Fruit fly (Drosophila melanogaster) whole organism, embryonic: ENCODE measurements around the gene CG42258.

ENCODE experiments used
- Aef1 ChIP-seq: fragments of 200-800 bp; sonication (Bioruptor generic); IDR thresholded peaks from 3 replicates; pipeline ENCODE4 v1.3.6; 2022; ENCODE audit warnings: missing biosample characterization, missing genetic modification characterization
- Atf-2 ChIP-seq: fragments of 200-800 bp; sonication (Bioruptor generic); optimal IDR thresholded peaks from 2 replicates; lab custom pipeline; 2016; ENCODE audit warnings: missing biosample characterization, missing genetic modification characterization
- Atf3 ChIP-seq: fragments of 200-800 bp; sonication (Bioruptor generic); optimal IDR thresholded peaks from 3 replicates; lab custom pipeline; 2016; ENCODE audit warnings: missing biosample characterization, missing genetic modification characterization
- Blimp-1 ChIP-seq: fragments of 200-800 bp; sonication (Bioruptor generic); optimal IDR thresholded peaks from 3 replicates; lab custom pipeline; 2018; ENCODE audit warnings: missing biosample characterization, missing genetic modification characterization, mild to moderate bottlenecking, moderate library complexity, missing genetic modification reagents
- BtbVII ChIP-seq: fragments of 200-800 bp; sonication (Bioruptor generic); optimal IDR thresholded peaks from 3 replicates; lab custom pipeline; 2017; ENCODE audit warnings: missing biosample characterization, mild to moderate bottlenecking, missing genetic modification characterization
- CG10147 ChIP-seq: fragments of 200-800 bp; sonication (Bioruptor generic); optimal IDR thresholded peaks from 2 replicates; lab custom pipeline; 2019; ENCODE audit warnings: missing biosample characterization, mild to moderate bottlenecking, missing genetic modification characterization, moderate library complexity
- CG11398 ChIP-seq: fragments of 200-800 bp; sonication (Bioruptor generic); optimal IDR thresholded peaks from 2 replicates; lab custom pipeline; 2016; ENCODE audit warnings: missing biosample characterization, missing genetic modification characterization
- CG11504 ChIP-seq: fragments of 200-800 bp; sonication (Bioruptor generic); optimal IDR thresholded peaks from 3 replicates; lab custom pipeline; 2019; ENCODE audit warnings: missing biosample characterization, mild to moderate bottlenecking, missing genetic modification characterization, moderate library complexity
- CG11695 ChIP-seq: fragments of 200-800 bp; sonication (Bioruptor generic); IDR thresholded peaks from 3 replicates; pipeline ENCODE4 v1.3.6; 2022; ENCODE audit warnings: missing biosample characterization, missing genetic modification characterization
- CG12299 ChIP-seq: fragments of 200-800 bp; sonication (Bioruptor generic); optimal IDR thresholded peaks from 2 replicates; lab custom pipeline; 2018; ENCODE audit warnings: missing biosample characterization, mild to moderate bottlenecking, missing genetic modification characterization
- CG12659 ChIP-seq: fragments of 200-800 bp; sonication (Bioruptor generic); optimal IDR thresholded peaks from 3 replicates; lab custom pipeline; 2017; ENCODE audit warnings: mild to moderate bottlenecking, missing biosample characterization, missing genetic modification reagents, missing genetic modification characterization
- CG12769 ChIP-seq: fragments of 200-800 bp; sonication (Bioruptor generic); optimal IDR thresholded peaks from 2 replicates; lab custom pipeline; 2019; ENCODE audit warnings: missing biosample characterization, mild to moderate bottlenecking, missing genetic modification characterization, moderate library complexity
- CG15696 ChIP-seq: fragments of 200-800 bp; sonication (Bioruptor generic); optimal IDR thresholded peaks from 2 replicates; lab custom pipeline; 2019; ENCODE audit warnings: missing biosample characterization, mild to moderate bottlenecking, missing genetic modification characterization, moderate library complexity
- CG32767 ChIP-seq: fragments of 200-800 bp; sonication (Bioruptor generic); IDR thresholded peaks from 2 replicates; pipeline ENCODE4 v1.3.6; 2022; ENCODE audit warnings: missing biosample characterization, missing genetic modification characterization
- CG33213 ChIP-seq: fragments of 200-800 bp; sonication (Bioruptor generic); optimal IDR thresholded peaks from 3 replicates; lab custom pipeline; 2016; ENCODE audit warnings: missing biosample characterization, missing genetic modification characterization
- CG4282 ChIP-seq: fragments of 200-800 bp; sonication (Bioruptor generic); optimal IDR thresholded peaks from 2 replicates; lab custom pipeline; 2016; ENCODE audit warnings: missing biosample characterization, missing genetic modification characterization
- CG4328 ChIP-seq: fragments of 200-800 bp; sonication (Bioruptor generic); optimal IDR thresholded peaks from 3 replicates; lab custom pipeline; 2017; ENCODE audit warnings: missing biosample characterization, missing genetic modification reagents, missing genetic modification characterization
- CG7786 ChIP-seq: fragments of 200-800 bp; sonication (Bioruptor generic); optimal IDR thresholded peaks from 2 replicates; lab custom pipeline; 2016; ENCODE audit warnings: missing biosample characterization, missing genetic modification characterization
- CG7987 ChIP-seq: fragments of 200-800 bp; sonication (Bioruptor generic); optimal IDR thresholded peaks from 2 replicates; lab custom pipeline; 2018; ENCODE audit warnings: missing biosample characterization, mild to moderate bottlenecking, missing genetic modification characterization, moderate library complexity
- CG9215 ChIP-seq: fragments of 200-800 bp; sonication (Bioruptor generic); IDR thresholded peaks from 2 replicates; pipeline ENCODE4 v1.3.6; 2022; ENCODE audit warnings: missing biosample characterization, missing genetic modification characterization
- CG9609 ChIP-seq: fragments of 200-800 bp; sonication (Bioruptor generic); optimal IDR thresholded peaks from 3 replicates; lab custom pipeline; 2016; ENCODE audit warnings: missing biosample characterization, missing genetic modification characterization
- CG9797 ChIP-seq: fragments of 200-800 bp; sonication (Bioruptor generic); optimal IDR thresholded peaks from 3 replicates; lab custom pipeline; 2018; ENCODE audit warnings: missing biosample characterization, mild to moderate bottlenecking, missing genetic modification characterization
- CTCF ChIP-seq: fragments of 200-800 bp; sonication (Bioruptor generic); optimal IDR thresholded peaks from 2 replicates; lab custom pipeline; 2017; ENCODE audit warnings: missing biosample characterization, mild to moderate bottlenecking, missing genetic modification characterization, moderate library complexity
- Dek ChIP-seq: fragments of 200-800 bp; sonication (Bioruptor generic); optimal IDR thresholded peaks from 3 replicates; lab custom pipeline; 2019; ENCODE audit warnings: missing biosample characterization, mild to moderate bottlenecking, missing genetic modification characterization, moderate library complexity
- Drgx ChIP-seq: fragments of 200-800 bp; sonication (Bioruptor generic); IDR thresholded peaks from 2 replicates; pipeline ENCODE4 v1.3.6; 2022; ENCODE audit warnings: missing biosample characterization, missing genetic modification characterization
- Hand ChIP-seq: fragments of 200-800 bp; sonication (Bioruptor generic); optimal IDR thresholded peaks from 2 replicates; lab custom pipeline; 2017; ENCODE audit warnings: mild to moderate bottlenecking, missing biosample characterization, missing genetic modification reagents, missing genetic modification characterization
- Kr ChIP-seq: fragments of 200-800 bp; sonication (Bioruptor generic); optimal IDR thresholded peaks from 2 replicates; lab custom pipeline; 2017; ENCODE audit warnings: missing biosample characterization, mild to moderate bottlenecking, missing genetic modification characterization
- Nf-YB ChIP-seq: fragments of 200-800 bp; sonication (Bioruptor generic); optimal IDR thresholded peaks from 3 replicates; lab custom pipeline; 2019; ENCODE audit warnings: missing biosample characterization, mild to moderate bottlenecking, missing genetic modification characterization, moderate library complexity
- Nf-YC ChIP-seq: fragments of 200-800 bp; optimal IDR thresholded peaks from 3 replicates; lab custom pipeline; 2019; ENCODE audit warnings: missing biosample characterization, mild to moderate bottlenecking, missing genetic modification characterization, moderate library complexity
- Opbp ChIP-seq: fragments of 200-800 bp; sonication (Bioruptor generic); IDR thresholded peaks from 3 replicates; pipeline ENCODE4 v1.3.6; 2022; ENCODE audit warnings: missing biosample characterization, missing genetic modification characterization; ENCODE audit not compliant: partially characterized antibody
- PHDP ChIP-seq: fragments of 200-800 bp; sonication (Bioruptor generic); optimal IDR thresholded peaks from 3 replicates; lab custom pipeline; 2018; ENCODE audit warnings: missing biosample characterization, mild to moderate bottlenecking, missing genetic modification characterization, moderate library complexity
- Scr ChIP-seq: fragments of 200-800 bp; sonication (Bioruptor generic); IDR thresholded peaks from 2 replicates; pipeline ENCODE4 v1.3.6; 2022; ENCODE audit warnings: missing biosample characterization, missing genetic modification characterization; ENCODE audit not compliant: partially characterized antibody
- Sox102F ChIP-seq: fragments of 200-800 bp; sonication (Bioruptor generic); optimal IDR thresholded peaks from 2 replicates; lab custom pipeline; 2018; ENCODE audit warnings: missing biosample characterization, mild to moderate bottlenecking, missing genetic modification characterization, moderate library complexity
- ara ChIP-seq: fragments of 200-800 bp; sonication (Bioruptor generic); IDR thresholded peaks from 2 replicates; pipeline ENCODE4 v1.3.6; 2022; ENCODE audit warnings: missing biosample characterization, missing genetic modification characterization
- dysf ChIP-seq: fragments of 200-800 bp; sonication (Bioruptor generic); IDR thresholded peaks from 3 replicates; pipeline ENCODE4 v1.3.6; 2022; ENCODE audit warnings: missing biosample characterization, missing genetic modification characterization
- ewg ChIP-seq: fragments of 200-800 bp; sonication (Bioruptor generic); optimal IDR thresholded peaks from 3 replicates; lab custom pipeline; 2017; ENCODE audit warnings: mild to moderate bottlenecking, missing biosample characterization, missing genetic modification reagents, missing genetic modification characterization
- gsb ChIP-seq: fragments of 200-800 bp; sonication (Bioruptor generic); IDR thresholded peaks from 2 replicates; pipeline ENCODE4 v1.3.6; 2022; ENCODE audit warnings: missing biosample characterization, missing genetic modification characterization
- gt ChIP-seq: fragments of 200-800 bp; sonication (Bioruptor generic); IDR thresholded peaks from 2 replicates; pipeline ENCODE4 v1.3.6; 2022; ENCODE audit warnings: missing biosample characterization, missing genetic modification characterization
- hth ChIP-seq: fragments of >200 bp; optimal IDR thresholded peaks from 2 replicates; lab custom pipeline; 2017; ENCODE audit warnings: inconsistent platforms
- inv ChIP-seq: fragments of 200-800 bp; sonication (Bioruptor generic); IDR thresholded peaks from 2 replicates; pipeline ENCODE4 v1.3.6; 2022; ENCODE audit warnings: missing biosample characterization, missing genetic modification characterization; ENCODE audit not compliant: partially characterized antibody
- lilli ChIP-seq: fragments of 200-800 bp; sonication (Bioruptor generic); optimal IDR thresholded peaks from 3 replicates; lab custom pipeline; 2016; ENCODE audit warnings: missing biosample characterization, missing genetic modification characterization
- mam ChIP-seq: fragments of 200-800 bp; sonication (Bioruptor generic); optimal IDR thresholded peaks from 3 replicates; lab custom pipeline; 2016; ENCODE audit warnings: missing biosample characterization, missing genetic modification characterization
- nau ChIP-seq: fragments of 200-800 bp; sonication (Bioruptor generic); optimal IDR thresholded peaks from 3 replicates; lab custom pipeline; 2017; ENCODE audit warnings: missing biosample characterization, mild to moderate bottlenecking, missing genetic modification characterization, missing genetic modification reagents
- org-1 ChIP-seq: fragments of 200-800 bp; sonication (Bioruptor generic); optimal IDR thresholded peaks from 2 replicates; lab custom pipeline; 2017; ENCODE audit warnings: missing biosample characterization, missing genetic modification characterization
- otp ChIP-seq: fragments of 200-800 bp; sonication (Bioruptor generic); IDR thresholded peaks from 3 replicates; pipeline ENCODE4, ENCODE4 v1.3.6; 2022; ENCODE audit warnings: missing biosample characterization, missing genetic modification characterization
- pan ChIP-seq, 4 experiments: fragments of >200 bp in 3 of 4; fragments of 200-800 bp in 1 of 4; sonication (Bioruptor generic) in 1 of 4; optimal IDR thresholded peaks in 3 of 4; IDR thresholded peaks in 1 of 4; 2 replicates each; pipeline versions ENCODE4 v1.3.6 to Lab custom; 2017 to 2022; ENCODE audit warnings: missing biosample characterization in 2 of 4, missing genetic modification characterization in 2 of 4, mixed read lengths in 1 of 4
- pb ChIP-seq: fragments of 200-800 bp; sonication (Bioruptor generic); optimal IDR thresholded peaks from 3 replicates; lab custom pipeline; 2016; ENCODE audit warnings: missing biosample characterization, missing genetic modification characterization
- stwl ChIP-seq: fragments of 200-800 bp; sonication (Bioruptor generic); optimal IDR thresholded peaks from 3 replicates; lab custom pipeline; 2018; ENCODE audit warnings: missing biosample characterization, mild to moderate bottlenecking, missing genetic modification characterization, moderate library complexity
- trem ChIP-seq: fragments of 200-800 bp; optimal IDR thresholded peaks from 3 replicates; lab custom pipeline; 2019; ENCODE audit warnings: missing biosample characterization, mild to moderate bottlenecking, missing genetic modification characterization, moderate library complexity
- vfl ChIP-seq: fragments of 200-800 bp; sonication (Bioruptor generic); optimal IDR thresholded peaks from 2 replicates; lab custom pipeline; 2016; ENCODE audit warnings: missing biosample characterization, missing genetic modification characterization
- vvl ChIP-seq: fragments of 200-800 bp; sonication (Bioruptor generic); IDR thresholded peaks from 2 replicates; pipeline ENCODE4 v1.3.6; 2022; ENCODE audit warnings: missing biosample characterization, missing genetic modification characterization

CG42258 gene

DNA sequence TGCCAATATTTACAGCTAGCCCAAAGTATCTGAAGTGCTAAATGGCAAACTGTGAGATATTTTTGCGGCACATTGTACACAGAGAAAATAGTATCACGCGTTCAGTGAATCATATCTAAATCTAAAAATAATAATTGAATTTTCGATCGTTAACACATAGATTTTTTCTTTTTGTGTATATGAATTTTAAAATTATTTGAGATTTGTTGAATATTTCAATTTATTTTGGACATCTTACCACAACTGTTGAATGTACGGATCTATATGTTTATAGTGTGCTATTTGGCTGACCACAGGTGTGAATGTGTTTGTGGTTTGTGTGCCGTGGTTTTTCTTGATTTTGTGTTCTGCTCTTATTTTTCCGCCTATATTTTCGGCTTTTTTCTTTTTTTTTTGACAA lies 6.5 kb downstream of the CG42258 start (continued):
- TF ChIP-seq Hand (GFP tag; lab: Kevin White, UChicago) (no peak), CG11398 (GFP tag; lab: Kevin White, UChicago) (peak; percentile 19), CG9797 (GFP tag; lab: Kevin White, UChicago) (no peak), Nf-YC (tag; lab: Kevin White, UChicago) (no peak), CG4282 (GFP tag; lab: Kevin White, UChicago) (no peak), CG12299 (tag; lab: Kevin White, UChicago) (no peak), lilli (GFP tag; lab: Kevin White, UChicago) (peak; percentile 67), Opbp (GFP tag; lab: Robert Waterston, UW) (no peak), pan (optimal IDR thresholded peaks at IDR 0.05; lab: Kevin White, UChicago) (no peak), pan (GFP tag; optimal IDR thresholded peaks at IDR 0.05 in 1 of 2, IDR thresholded peaks at IDR 0.05 in 1 of 2) (peak in 1 of 2 experiments; percentile 47), ewg (no peak), CG9609 (GFP tag; lab: Kevin White, UChicago) (peak; percentile 35), CG12769 (tag; lab: Kevin White, UChicago) (no peak), PHDP (tag; lab: Kevin White, UChicago) (peak; percentile 58), ara (no peak), CG4328 (GFP tag; lab: Kevin White, UChicago) (no peak), nau (GFP tag; lab: Kevin White, UChicago) (peak; percentile 23), CG33213 (GFP tag; lab: Kevin White, UChicago) (peak; percentile 27), CG9215 (peak; percentile 24; the same call in 1 of the 2 replicates), Blimp-1 (peak; percentile 46), CG12659 (GFP tag; lab: Kevin White, UChicago) (peak; percentile 67), CG10147 (GFP tag; lab: Kevin White, UChicago) (peak; percentile 40), mam (peak; percentile 62), BtbVII (GFP tag; lab: Kevin White, UChicago) (peak; percentile 41), Nf-YB (peak; percentile 43), dysf (peak; percentile 65; the same call in 2 of the 3 replicates), pb (GFP tag; lab: Kevin White, UChicago) (peak; percentile 7), Aef1 (GFP tag; lab: Robert Waterston, UW) (peak; percentile 55), org-1 (GFP tag; lab: Kevin White, UChicago) (peak; percentile 61), gt (GFP tag; lab: Robert Waterston, UW) (no peak), Atf3 (GFP tag; lab: Kevin White, UChicago) (no peak), CG7987 (no peak), Drgx (GFP tag; lab: Robert Waterston, UW) (peak; percentile 54), Kr (GFP tag; lab: Kevin White, UChicago) (no peak), Atf-2 (GFP tag; lab: Kevin White, UChicago) (peak; percentile 42), CG32767 (peak; percentile 34; the same call in 1 of the 2 replicates), Dek (tag; lab: Kevin White, UChicago) (peak; percentile 50), CG11504 (tag; lab: Kevin White, UChicago) (peak; percentile 73), trem (no peak), vfl (GFP tag; lab: Kevin White, UChicago) (no peak), inv (GFP tag; lab: Robert Waterston, UW) (no peak), vvl (GFP tag; lab: Robert Waterston, UW) (peak; percentile 26; the same call in 1 of the 2 replicates), CG7786 (GFP tag; lab: Kevin White, UChicago) (peak; percentile 49), Scr (GFP tag; lab: Robert Waterston, UW) (no peak), CTCF (no peak), CG15696 (tag; lab: Kevin White, UChicago) (no peak), otp (no peak), CG11695 (GFP tag; lab: Robert Waterston, UW) (peak; percentile 58; the same call in 2 of the 3 replicates), hth (lab: Kevin White, UChicago) (no peak), Sox102F (GFP tag; lab: Kevin White, UChicago) (peak; percentile 63), stwl (tag; lab: Kevin White, UChicago) (no peak), gsb (GFP tag; lab: Robert Waterston, UW) (0 out of 2 replicates have a peak, but pooled peaks have one; percentile 13)
